Worm (Caenorhabditis elegans): ENCODE measurements around the gene F54D10.5.
"Not testable (repeated sequence)": the region's sequence is repeated elsewhere in the genome, so short reads cannot be mapped to it uniquely, and the experiment has no call there.

DNA sequence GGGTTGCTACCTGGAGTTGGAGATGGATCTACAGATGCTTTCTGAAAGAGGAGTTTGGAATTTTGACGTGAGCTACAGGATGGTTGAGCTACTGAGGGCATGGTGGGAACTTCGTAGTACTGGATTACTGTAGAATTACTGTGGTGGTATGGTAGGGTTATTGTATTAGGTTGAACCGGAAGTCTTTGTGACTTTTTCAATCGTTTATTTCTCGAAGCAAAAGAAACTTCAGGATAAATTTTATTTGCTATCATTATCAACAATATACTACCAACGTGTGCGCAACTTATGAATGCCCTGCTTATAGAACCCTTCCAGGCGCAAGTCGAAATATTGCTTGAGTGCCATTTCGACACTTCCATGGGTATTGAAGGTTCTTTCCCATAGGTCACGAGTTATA is 46.4 kb downstream of the F54D10.5 start, which contains the start of gene T24E12.6:
- TF ChIP-seq ztf-4 (tag; optimal IDR thresholded peaks at IDR 0.05); unc-62 (GFP tag; optimal IDR thresholded peaks at IDR 0.05); ama-1 (optimal IDR thresholded peaks at IDR 0.05); sox-4 (tag; optimal IDR thresholded peaks at IDR 0.05); aly-2 (tag; optimal IDR thresholded peaks at IDR 0.05); unc-30 (tag; optimal IDR thresholded peaks at IDR 0.05): not testable (repeated sequence)
